Worm (Caenorhabditis elegans): ENCODE data around the gene perm-1.

Gene perm-1

ce11 chrII:7880373-7880862 is at the start of gene perm-1:
Gene perm-1, plus strand, starts transcription at chrII:7880812.
- TF ChIP-seq snpc-1.2 (GFP tag; IDR thresholded peaks at IDR 0.05): peak; percentile 60; the same call in 1 of the 2 replicates
- peak; percentile 75 for TF ChIP-seq unc-130 (GFP tag; optimal IDR thresholded peaks at IDR 0.05)
- no peak for TF ChIP-seq daf-19 (GFP tag; conservative IDR thresholded peaks at IDR 0.05)
- TF ChIP-seq arid-1 (GFP tag; conservative IDR thresholded peaks at IDR 0.05): no peak
- TF ChIP-seq duxl-1 (tag; optimal IDR thresholded peaks at IDR 0.05; ENCODE audit: poor library complexity): no peak
- peak; percentile 67 for TF ChIP-seq F49E8.2 (tag; optimal IDR thresholded peaks at IDR 0.05; ENCODE audit: borderline replicate concordance)
- TF ChIP-seq lsy-2 (tag; optimal IDR thresholded peaks at IDR 0.05): peak in 1 of 2 experiments; percentile 69
- TF ChIP-seq Y48G9A.11 (GFP tag; IDR thresholded peaks at IDR 0.05): peak; percentile 79
- peak; percentile 69 for TF ChIP-seq lin-38 (GFP tag; IDR thresholded peaks at IDR 0.05)

- TF ChIP-seq ztf-7 (tag; optimal IDR thresholded peaks at IDR 0.05) (no peak), nhr-76 (tag; optimal IDR thresholded peaks at IDR 0.05) (no peak), nhr-41 (GFP tag; IDR thresholded peaks at IDR 0.05) (no peak), vab-7 (GFP tag; IDR thresholded peaks at IDR 0.05) (no peak)
Measured at ce11 chrII:7832054-7832453, 48.6 kb upstream of the perm-1 start, which contains the start of gene T09A5.14. Gene T09A5.14, plus strand, starts transcription at chrII:7832354.

- TF ChIP-seq mep-1 (tag; optimal IDR thresholded peaks at IDR 0.05) (no peak), duxl-1 (tag; optimal IDR thresholded peaks at IDR 0.05; ENCODE audit: poor library complexity) (no peak), arid-1 (GFP tag; conservative IDR thresholded peaks at IDR 0.05) (no peak), nhr-111 (GFP tag; optimal IDR thresholded peaks at IDR 0.05) (no peak), ZK337.2 (GFP tag; IDR thresholded peaks at IDR 0.05) (no peak)
Measured at ce11 chrII:7835314-7835713, 45.3 kb upstream of the perm-1 start, which contains the start of gene cex-2. Gene cex-2, minus strand, starts transcription at chrII:7835414.

- TF ChIP-seq Y75B8A.6 (GFP tag; IDR thresholded peaks at IDR 0.05): no peak
- no peak for TF ChIP-seq T20F7.1 (GFP tag; optimal IDR thresholded peaks at IDR 0.05)
- TF ChIP-seq ceh-32 (tag; optimal IDR thresholded peaks at IDR 0.05; ENCODE audit: poor library complexity): no peak
- no peak for TF ChIP-seq unc-130 (GFP tag; optimal IDR thresholded peaks at IDR 0.05)
- 0 out of 2 replicates have a peak, but pooled peaks have one; percentile 16 for TF ChIP-seq hmg-1.1 (GFP tag; IDR thresholded peaks at IDR 0.05)
- TF ChIP-seq lin-1 (GFP tag; IDR thresholded peaks at IDR 0.05): no peak
- no peak for TF ChIP-seq snpc-4 (tag; optimal IDR thresholded peaks at IDR 0.05)
- TF ChIP-seq Y5F2A.4 (GFP tag; optimal IDR thresholded peaks at IDR 0.05): no peak
- peak in 1 of 2 experiments; percentile 96 for TF ChIP-seq daf-16 (GFP tag; optimal IDR thresholded peaks at IDR 0.05)
- no peak for TF ChIP-seq daf-16 (tag; optimal IDR thresholded peaks at IDR 0.05)
- TF ChIP-seq madf-9 (GFP tag; conservative IDR thresholded peaks at IDR 0.05): no peak
- TF ChIP-seq lsy-2 (tag; optimal IDR thresholded peaks at IDR 0.05): peak in 1 of 2 experiments; percentile 44
- no peak for TF ChIP-seq Y48G9A.11 (GFP tag; IDR thresholded peaks at IDR 0.05)
- TF ChIP-seq aha-1 (tag): peak; percentile 95
- TF ChIP-seq zip-11 (GFP tag; IDR thresholded peaks at IDR 0.05): no peak
- TF ChIP-seq ceh-20 (GFP tag; IDR thresholded peaks at IDR 0.05): 0 out of 2 replicates have a peak, but pooled peaks have one; percentile 61
- TF ChIP-seq hlh-11 (tag; optimal IDR thresholded peaks at IDR 0.05): peak; percentile 64
- TF ChIP-seq nhr-11 (tag; optimal IDR thresholded peaks at IDR 0.05): peak; percentile 45
- peak in 1 of 2 experiments; percentile 36 for TF ChIP-seq hif-1 (tag; optimal IDR thresholded peaks at IDR 0.05)
- TF ChIP-seq F10B5.3 (tag; optimal IDR thresholded peaks at IDR 0.05): no peak
Measured at ce11 chrII:7836613-7837226, 43.9 kb upstream of the perm-1 start.

Measured in whole organism, L4 larva.